Worm (Caenorhabditis elegans): Measurements from ENCODE around the gene mec-14.

DNA sequence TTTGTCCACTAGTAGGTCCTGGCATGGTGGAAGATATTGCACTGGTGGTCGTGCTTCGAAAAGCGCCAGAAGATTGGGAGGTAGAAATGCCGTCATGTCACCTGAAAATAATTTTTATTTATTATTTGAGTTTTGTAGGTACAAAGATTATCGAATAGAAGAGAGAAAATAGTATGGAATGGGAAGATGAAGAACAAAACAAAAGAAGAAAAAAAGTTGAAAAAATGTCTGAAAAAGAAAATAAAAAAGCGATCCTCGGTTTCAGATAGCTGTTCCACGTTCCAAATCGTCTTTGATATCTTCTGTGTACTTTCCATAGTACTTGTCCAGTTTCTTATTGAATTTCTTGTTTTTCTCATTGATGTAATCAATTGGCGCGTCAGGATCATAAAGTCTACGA lies 31.7 kb downstream of the mec-14 start, which contains the start of gene rnp-7:
- TF ChIP-seq sptf-1 (tag; optimal IDR thresholded peaks at IDR 0.05) (no peak), C04F5.9 (tag; optimal IDR thresholded peaks at IDR 0.05) (no peak), ceh-63 (GFP tag; optimal IDR thresholded peaks at IDR 0.05) (no peak), ama-1 (optimal IDR thresholded peaks at IDR 0.05) (no peak), lin-35 (GFP tag; optimal IDR thresholded peaks at IDR 0.05) (no peak)
